Worm (Caenorhabditis elegans) whole organism, early embryonic: ENCODE results near the gene F28B12.1.

Source experiments
- B0310.2 ChIP-seq: sonication (generic microtip); optimal IDR thresholded peaks from 2 replicates; lab custom pipeline; 2016; ENCODE audit warnings: mild to moderate bottlenecking, missing genetic modification characterization, missing compliant biosample characterization
- F13C5.2 ChIP-seq: sonication (generic microtip); optimal IDR thresholded peaks from 2 replicates; lab custom pipeline; 2017; ENCODE audit warnings: mild to moderate bottlenecking, missing genetic modification characterization, inconsistent platforms, missing compliant biosample characterization
- aly-1 ChIP-seq: sonication (generic microtip); optimal IDR thresholded peaks from 2 replicates; lab custom pipeline; 2016; ENCODE audit warnings: missing genetic modification characterization, missing compliant biosample characterization
- ama-1 ChIP-seq: fragments of 150-350 bp; optimal IDR thresholded peaks from 2 replicates; lab custom pipeline; 2014
- ceh-13 ChIP-seq: fragments of 200-800 bp; sonication (Bioruptor generic); optimal IDR thresholded peaks from 2 replicates; lab custom pipeline; 2018; ENCODE audit warnings: mild to moderate bottlenecking, missing genetic modification characterization, missing compliant biosample characterization
- ceh-36 ChIP-seq: sonication (generic microtip); optimal IDR thresholded peaks from 2 replicates; lab custom pipeline; 2016; ENCODE audit warnings: missing genetic modification characterization, inconsistent platforms, missing compliant biosample characterization
- ets-7 ChIP-seq: sonication (generic microtip); optimal IDR thresholded peaks from 2 replicates; lab custom pipeline; 2016; ENCODE audit warnings: missing genotype, missing genetic modification characterization, missing compliant biosample characterization
- flt-1 ChIP-seq: fragments of 200-800 bp; sonication (Bioruptor generic); IDR thresholded peaks from 2 replicates; pipeline ENCODE4 v1.3.6; 2022; ENCODE audit warnings: missing genetic modification characterization, missing compliant biosample characterization
- hmbx-1 ChIP-seq: sonication (generic microtip); optimal IDR thresholded peaks from 2 replicates; lab custom pipeline; 2016; ENCODE audit warnings: mild to moderate bottlenecking, missing genetic modification characterization, missing compliant biosample characterization
- hmg-4 ChIP-seq: fragments of 200-800 bp; sonication (Bioruptor generic); optimal IDR thresholded peaks from 2 replicates; lab custom pipeline; 2018; ENCODE audit warnings: mild to moderate bottlenecking, missing genetic modification characterization, missing compliant biosample characterization
- hnd-1 ChIP-seq: sonication (generic microtip); optimal IDR thresholded peaks from 2 replicates; lab custom pipeline; 2016; ENCODE audit warnings: missing genetic modification characterization, missing compliant biosample characterization
- pes-1 ChIP-seq: fragments of 200-800 bp; sonication (Bioruptor generic); IDR thresholded peaks from 2 replicates; pipeline ENCODE4 v1.3.6; 2022; ENCODE audit warnings: missing genetic modification reagents, missing genetic modification characterization, missing compliant biosample characterization
- scrt-1 ChIP-seq: fragments of 200-800 bp; sonication (Bioruptor generic); IDR thresholded peaks from 2 replicates; pipeline ENCODE4 v1.3.6; 2022; ENCODE audit warnings: missing genetic modification characterization, missing compliant biosample characterization
- sea-1 ChIP-seq: fragments of 200-800 bp; sonication (Bioruptor generic); conservative IDR thresholded peaks from 2 replicates; pipeline ENCODE4 v1.3.6; 2022; ENCODE audit warnings: missing genetic modification characterization, missing compliant biosample characterization
- tbx-11 ChIP-seq: fragments of 200-800 bp; sonication (Bioruptor generic); IDR thresholded peaks from 2 replicates; pipeline ENCODE4 v1.3.6; 2022; ENCODE audit warnings: missing genetic modification characterization, missing compliant biosample characterization
- tbx-37 ChIP-seq: fragments of 200-800 bp; sonication (Bioruptor generic); conservative IDR thresholded peaks from 2 replicates; pipeline ENCODE4 v1.3.6; 2022; ENCODE audit warnings: missing genetic modification reagents, missing genetic modification characterization, missing compliant biosample characterization
- tra-4 ChIP-seq: sonication (generic microtip); optimal IDR thresholded peaks from 2 replicates; lab custom pipeline; 2017; ENCODE audit warnings: missing genetic modification characterization, missing compliant biosample characterization

The F28B12.1 gene

ce11 chrII:5942593-5942992, at the start of gene F28B12.1:
Gene F28B12.1, plus strand, starts transcription at chrII:5942927.
- TF ChIP-seq ets-7 (tag; lab: Kevin White, UChicago) = no peak

- TF ChIP-seq ama-1 = no peak
- no peak for TF ChIP-seq ets-7 (tag; lab: Kevin White, UChicago)
- TF ChIP-seq aly-1 (tag; lab: Kevin White, UChicago) = no peak
- no peak for TF ChIP-seq hmg-4 (GFP tag; lab: Kevin White, UChicago)
- no peak for TF ChIP-seq pes-1 (GFP tag; lab: Robert Waterston, UW)
- TF ChIP-seq hmbx-1 (tag; lab: Kevin White, UChicago) = no peak
- TF ChIP-seq tbx-11 (GFP tag; lab: Robert Waterston, UW) = no peak
- TF ChIP-seq scrt-1 (GFP tag; lab: Robert Waterston, UW) = no peak
- TF ChIP-seq tra-4 (tag; lab: Kevin White, UChicago) = no peak
Observed at ce11 chrII:5895870-5896269, 46.9 kb upstream of the F28B12.1 start, which contains the start of gene F59G1.4. Gene F59G1.4, plus strand, starts transcription at chrII:5896170.

ce11 chrII:5896512-5896911, 46.2 kb upstream of the F28B12.1 start:
- TF ChIP-seq tra-4 (tag; lab: Kevin White, UChicago) (no peak), hmbx-1 (tag; lab: Kevin White, UChicago) (no peak), flt-1 (GFP tag; lab: Robert Waterston, UW) (no peak), ama-1 (no peak), B0310.2 (tag; lab: Kevin White, UChicago) (no peak)

- TF ChIP-seq tra-4 (tag; lab: Kevin White, UChicago) (no peak), B0310.2 (tag; lab: Kevin White, UChicago) (no peak), hmg-4 (GFP tag; lab: Kevin White, UChicago) (no peak), ceh-36 (tag; lab: Kevin White, UChicago) (no peak), scrt-1 (GFP tag; lab: Robert Waterston, UW) (no peak), ets-7 (tag; lab: Kevin White, UChicago) (no peak), tbx-37 (GFP tag; lab: Robert Waterston, UW) (no peak), pes-1 (GFP tag; lab: Robert Waterston, UW) (no peak), ama-1 (no peak), F13C5.2 (tag; lab: Kevin White, UChicago) (no peak), tbx-11 (GFP tag; lab: Robert Waterston, UW) (no peak), ceh-13 (GFP tag; lab: Kevin White, UChicago) (no peak), aly-1 (tag; lab: Kevin White, UChicago) (no peak), hmbx-1 (tag; lab: Kevin White, UChicago) (no peak), hnd-1 (no peak), sea-1 (no peak)
Observed at ce11 chrII:5899080-5899479, 43.6 kb upstream of the F28B12.1 start.

ce11 chrII:5899865-5900486, 42.8 kb upstream of the F28B12.1 start:
- TF ChIP-seq hmg-4 (GFP tag; lab: Kevin White, UChicago) (no peak), sea-1 (no peak), scrt-1 (GFP tag; lab: Robert Waterston, UW) (no peak), F13C5.2 (tag; lab: Kevin White, UChicago) (no peak), flt-1 (GFP tag; lab: Robert Waterston, UW) (no peak), ceh-36 (tag; lab: Kevin White, UChicago) (no peak), hnd-1 (no peak), tbx-37 (GFP tag; lab: Robert Waterston, UW) (no peak), ama-1 (no peak), ceh-13 (GFP tag; lab: Kevin White, UChicago) (no peak), ets-7 (tag; lab: Kevin White, UChicago) (no peak), B0310.2 (tag; lab: Kevin White, UChicago) (no peak), tra-4 (tag; lab: Kevin White, UChicago) (no peak), aly-1 (tag; lab: Kevin White, UChicago) (no peak), hmbx-1 (tag; lab: Kevin White, UChicago) (no peak), tbx-11 (GFP tag; lab: Robert Waterston, UW) (no peak), pes-1 (GFP tag; lab: Robert Waterston, UW) (no peak)

- TF ChIP-seq tra-4 (tag; lab: Kevin White, UChicago) (no peak), sea-1 (no peak), aly-1 (tag; lab: Kevin White, UChicago) (peak; percentile 34), scrt-1 (GFP tag; lab: Robert Waterston, UW) (no peak)
Observed at ce11 chrII:5901407-5902026, 41.2 kb upstream of the F28B12.1 start.

ce11 chrII:5902139-5902538, 40.6 kb upstream of the F28B12.1 start:
- TF ChIP-seq ceh-13 (GFP tag; lab: Kevin White, UChicago) (no peak), pes-1 (GFP tag; lab: Robert Waterston, UW) (no peak), B0310.2 (tag; lab: Kevin White, UChicago) (no peak), ets-7 (tag; lab: Kevin White, UChicago) (no peak), flt-1 (GFP tag; lab: Robert Waterston, UW) (no peak), scrt-1 (GFP tag; lab: Robert Waterston, UW) (no peak), ceh-36 (tag; lab: Kevin White, UChicago) (no peak), tbx-11 (GFP tag; lab: Robert Waterston, UW) (no peak), tra-4 (tag; lab: Kevin White, UChicago) (no peak), aly-1 (tag; lab: Kevin White, UChicago) (no peak), ama-1 (no peak), hnd-1 (no peak), F13C5.2 (tag; lab: Kevin White, UChicago) (no peak)
